Worm (Caenorhabditis elegans) whole organism, mixed stage, embryonic: ENCODE data around the gene W08A12.3.

Source experiments
- ceh-83 ChIP-seq: fragments of 200-800 bp; sonication (Bioruptor generic); optimal IDR thresholded peaks from 2 replicates; lab custom pipeline; 2018; ENCODE audit warnings: mild to moderate bottlenecking, missing genetic modification characterization, missing compliant biosample characterization
- elt-3 ChIP-seq: fragments of 150-350 bp; optimal IDR thresholded peaks from 2 replicates; lab custom pipeline; 2014; ENCODE audit warnings: missing biosample characterization, missing genetic modification characterization
- ham-2 ChIP-seq: fragments of 200-800 bp; sonication (Bioruptor generic); optimal IDR thresholded peaks from 2 replicates; lab custom pipeline; 2018; ENCODE audit warnings: mild to moderate bottlenecking, missing genetic modification characterization, missing compliant biosample characterization
- mab-5 ChIP-seq: fragments of 150-350 bp; optimal IDR thresholded peaks from 2 replicates; lab custom pipeline; 2014; ENCODE audit warnings: missing biosample characterization, missing genetic modification characterization
- mep-1 ChIP-seq: fragments of 150-350 bp; optimal IDR thresholded peaks from 2 replicates; lab custom pipeline; 2017; ENCODE audit warnings: missing biosample characterization, missing genetic modification reagents, missing genetic modification characterization, inconsistent platforms
- nhr-76 ChIP-seq: sonication (generic microtip); optimal IDR thresholded peaks from 2 replicates; lab custom pipeline; 2017; ENCODE audit warnings: missing biosample characterization, missing genetic modification characterization
- pha-4 ChIP-seq: fragments of 150-350 bp; optimal IDR thresholded peaks from 2 replicates; lab custom pipeline; 2018; ENCODE audit warnings: missing biosample characterization, missing genetic modification reagents, missing genetic modification characterization
- tbx-8 ChIP-seq: fragments of 200-800 bp; sonication (Bioruptor generic); optimal IDR thresholded peaks from 2 replicates; lab custom pipeline; 2018; ENCODE audit warnings: mild to moderate bottlenecking, missing genetic modification characterization, moderate library complexity, missing compliant biosample characterization
- unc-39 ChIP-seq: fragments of 150-350 bp; optimal IDR thresholded peaks from 2 replicates; lab custom pipeline; 2014; ENCODE audit warnings: missing biosample characterization, missing genetic modification characterization
- unc-62 ChIP-seq: fragments of 150-350 bp; optimal IDR thresholded peaks from 2 replicates; lab custom pipeline; 2014; ENCODE audit warnings: missing biosample characterization, missing genetic modification reagents, missing genetic modification characterization
- ztf-11 ChIP-seq: fragments of 150-350 bp; optimal IDR thresholded peaks from 2 replicates; lab custom pipeline; 2014; ENCODE audit warnings: missing biosample characterization, missing genetic modification characterization

DNA sequence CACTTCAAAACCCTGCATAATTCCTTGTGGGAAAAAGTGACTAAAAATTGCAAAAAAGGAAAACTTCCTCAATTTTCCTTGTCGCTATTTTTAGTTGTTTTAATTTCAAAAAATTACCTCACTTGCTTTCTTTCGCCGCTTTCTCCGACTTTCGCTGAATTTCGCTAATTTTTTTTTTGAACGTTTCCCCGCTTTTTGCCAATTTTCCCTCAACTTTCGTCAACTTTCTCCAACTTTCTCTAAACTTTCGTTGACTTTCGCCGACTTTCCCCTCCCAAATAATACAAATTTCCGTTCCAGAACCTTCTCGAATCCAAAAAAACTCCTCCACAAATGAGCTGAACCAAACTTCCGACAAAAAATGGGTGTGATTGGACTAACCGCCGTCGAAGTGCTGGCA, at the start of gene W08A12.3:
- TF ChIP-seq mep-1 (tag; lab: Kevin White, UChicago) (no peak), unc-39 (no peak), pha-4 (tag; lab: Kevin White, UChicago) (no peak), ztf-11 (tag; lab: Kevin White, UChicago) (no peak), ham-2 (GFP tag; lab: Kevin White, UChicago) (no peak), nhr-76 (tag; lab: Kevin White, UChicago) (no peak), unc-62 (GFP tag; lab: Kevin White, UChicago) (no peak), ceh-83 (GFP tag; lab: Kevin White, UChicago) (no peak), tbx-8 (no peak), mab-5 (tag; lab: Kevin White, UChicago) (no peak), elt-3 (tag; lab: Kevin White, UChicago) (no peak)
